Worm (Caenorhabditis elegans) whole organism, L4/young adult: ENCODE measurements around the gene kars-1.

Source experiments
- W03F9.2 ChIP-seq: fragments of 150-350 bp; optimal IDR thresholded peaks from 2 replicates; lab custom pipeline; 2014; ENCODE audit warnings: missing biosample characterization, missing genetic modification characterization
- dao-5 ChIP-seq: sonication (generic microtip); optimal IDR thresholded peaks from 2 replicates; lab custom pipeline; 2016; ENCODE audit warnings: missing genotype, missing genetic modification characterization, moderate library complexity, missing compliant biosample characterization
- him-1 ChIP-seq: sonication (generic microtip); optimal IDR thresholded peaks from 2 replicates; lab custom pipeline; 2016; ENCODE audit warnings: missing genotype, missing genetic modification reagents, missing genetic modification characterization, missing compliant biosample characterization

Gene kars-1

ce11 chrII:7072315-7072589 is at the start of gene kars-1:
Gene kars-1 (minus strand): TSS chrII:7072415.
- TF ChIP-seq him-1 = no peak
- TF ChIP-seq W03F9.2 = no peak
- TF ChIP-seq dao-5 (tag; lab: Kevin White, UChicago) = no peak

- TF ChIP-seq him-1 = no peak
- no peak for TF ChIP-seq W03F9.2
- TF ChIP-seq dao-5 (tag; lab: Kevin White, UChicago) = no peak
Measured at ce11 chrII:7121762-7122292, 49.6 kb upstream of the kars-1 start, which contains the start of gene F10E7.2. Gene F10E7.2 (plus strand): TSS chrII:7122242.

- TF ChIP-seq him-1 (no peak), dao-5 (tag; lab: Kevin White, UChicago) (no peak), W03F9.2 (no peak)
Measured at ce11 chrII:7119525-7119924, 47.3 kb upstream of the kars-1 start.

ce11 chrII:7116350-7116749 is 44.1 kb upstream of the kars-1 start, which contains the start of gene spon-1:
Gene spon-1 (plus strand): TSS chrII:7116557.
- no peak for TF ChIP-seq W03F9.2
- no peak for TF ChIP-seq him-1
- TF ChIP-seq dao-5 (tag; lab: Kevin White, UChicago) = no peak

ce11 chrII:7115638-7116037 is 43.4 kb upstream of the kars-1 start, which contains the start of gene cutl-5:
Gene cutl-5 (minus strand): TSS chrII:7115906.
- no peak for TF ChIP-seq dao-5 (tag; lab: Kevin White, UChicago)
- TF ChIP-seq him-1 = no peak
- TF ChIP-seq W03F9.2 = no peak

- no peak for TF ChIP-seq W03F9.2
- no peak for TF ChIP-seq him-1
- no peak for TF ChIP-seq dao-5 (tag; lab: Kevin White, UChicago)
Measured at ce11 chrII:7112780-7113179, 40.6 kb upstream of the kars-1 start, which contains the start of gene F10E7.6. Gene F10E7.6 (plus strand): TSS chrII:7113080.

ce11 chrII:7111657-7112049 is 39.4 kb upstream of the kars-1 start, which contains the start of gene F10E7.5:
Gene F10E7.5 (plus strand): TSS chrII:7111978.
- TF ChIP-seq W03F9.2 (no peak), him-1 (peak; percentile 51)

- TF ChIP-seq W03F9.2 = no peak
- TF ChIP-seq dao-5 (tag; lab: Kevin White, UChicago) = no peak
- no peak for TF ChIP-seq him-1
Measured at ce11 chrII:7111012-7111656, 38.9 kb upstream of the kars-1 start.

- TF ChIP-seq him-1 (no peak), dao-5 (tag; lab: Kevin White, UChicago) (no peak), W03F9.2 (no peak)
Measured at ce11 chrII:7109956-7110355, 37.7 kb upstream of the kars-1 start, which contains the start of gene F10E7.9. Gene F10E7.9 (minus strand): TSS chrII:7110056.

- TF ChIP-seq him-1 = no peak
- TF ChIP-seq W03F9.2 = no peak
Measured at ce11 chrII:7106313-7106712, 34.1 kb upstream of the kars-1 start.

- TF ChIP-seq W03F9.2 = peak; percentile 86
- TF ChIP-seq him-1 = peak; percentile 37
- no peak for TF ChIP-seq dao-5 (tag; lab: Kevin White, UChicago)
Measured at ce11 chrII:7104794-7105613, 32.8 kb upstream of the kars-1 start, which contains the start of the genes farl-11 and rpl-33. Gene farl-11 (minus strand): TSS chrII:7105035. Gene rpl-33 (plus strand): TSS chrII:7105563.

ce11 chrII:7103111-7103510 is 30.9 kb upstream of the kars-1 start:
- no peak for TF ChIP-seq him-1
- TF ChIP-seq dao-5 (tag; lab: Kevin White, UChicago) = no peak
- TF ChIP-seq W03F9.2 = no peak

ce11 chrII:7102288-7102687 is 30.1 kb upstream of the kars-1 start:
- no peak for TF ChIP-seq him-1
- TF ChIP-seq W03F9.2 = no peak
- TF ChIP-seq dao-5 (tag; lab: Kevin White, UChicago) = no peak

ce11 chrII:7100838-7101237 is 28.6 kb upstream of the kars-1 start, which contains the start of gene mmaa-1:
Gene mmaa-1 (minus strand): TSS chrII:7101165.
- TF ChIP-seq W03F9.2 (no peak), dao-5 (tag; lab: Kevin White, UChicago) (no peak), him-1 (no peak)

ce11 chrII:7099231-7099630 is 27.0 kb upstream of the kars-1 start:
- no peak for TF ChIP-seq dao-5 (tag; lab: Kevin White, UChicago)
- no peak for TF ChIP-seq W03F9.2
- no peak for TF ChIP-seq him-1
